Fruit fly (Drosophila melanogaster): ENCODE measurements around the gene mthl8.

DNA sequence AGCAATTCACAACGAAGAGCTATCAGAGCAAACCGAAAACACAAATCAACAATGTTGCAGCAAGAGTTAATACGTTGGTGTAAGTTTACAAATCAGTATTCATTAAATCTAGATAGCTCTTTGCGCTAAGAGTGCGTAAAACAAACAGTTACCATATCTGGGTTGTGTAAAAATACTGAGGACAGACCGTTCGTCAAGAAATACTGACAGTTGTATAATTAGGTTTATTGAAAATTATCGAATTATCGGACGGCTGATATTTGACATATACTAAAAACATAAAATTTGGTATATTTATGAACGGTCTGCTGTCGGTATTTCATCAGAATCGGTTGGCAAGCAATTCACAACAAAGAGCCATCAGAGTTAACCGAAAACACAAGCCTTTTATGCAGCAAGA is at the start of gene mthl8:
- no peak for TF ChIP-seq CG33017 (tag; optimal IDR thresholded peaks at IDR 0.05)
- TF ChIP-seq kay (GFP tag; ENCODE audit: borderline replicate concordance) = no peak
- no peak for TF ChIP-seq CG11617 (GFP tag; optimal IDR thresholded peaks at IDR 0.05)
- TF ChIP-seq CG7101 (tag; optimal IDR thresholded peaks at IDR 0.05) = no peak
- no peak for TF ChIP-seq Mnt (GFP tag; optimal IDR thresholded peaks at IDR 0.05)
- TF ChIP-seq bab1 (GFP tag; optimal IDR thresholded peaks at IDR 0.05) = no peak
- no peak for TF ChIP-seq CG14711 (tag; optimal IDR thresholded peaks at IDR 0.05)
- TF ChIP-seq pad (GFP tag; optimal IDR thresholded peaks at IDR 0.05) = no peak
- no peak for TF ChIP-seq CG5204 (GFP tag; optimal IDR thresholded peaks at IDR 0.05)

All from whole organism, adult.